Fruit fly (Drosophila melanogaster): ENCODE results near the gene CG11927.
A peak's percentile ranks its signal among the peaks of the same experiment; 100 is the strongest.

The CG11927 gene

dm6 chr2L:4891914-4892469 lies 44.4 kb downstream of the CG11927 start, which contains the start of gene CG3036 (continued):
- TF ChIP-seq dysf (GFP tag; IDR thresholded peaks at IDR 0.05), result no peak
- peak; percentile 77 for TF ChIP-seq CG8924 (tag; optimal IDR thresholded peaks at IDR 0.05)
- TF ChIP-seq CG10654 (GFP tag; optimal IDR thresholded peaks at IDR 0.05), result no peak
- TF ChIP-seq CG18262 (tag; optimal IDR thresholded peaks at IDR 0.05), result peak; percentile 4
- peak; percentile 35 for TF ChIP-seq CG2678 (tag; optimal IDR thresholded peaks at IDR 0.05)
- peak; percentile 57; the same call in 1 of the 2 replicates for TF ChIP-seq Atf6 (GFP tag; IDR thresholded peaks at IDR 0.05)
- TF ChIP-seq CG10959 (GFP tag; IDR thresholded peaks at IDR 0.05), result no peak
- TF ChIP-seq schlank (tag; optimal IDR thresholded peaks at IDR 0.05), result no peak
- no peak for TF ChIP-seq tgo (GFP tag; IDR thresholded peaks at IDR 0.05)
- TF ChIP-seq CG42726 (GFP tag; IDR thresholded peaks at IDR 0.05; ENCODE audit: partially characterized antibody), result peak; percentile 72
- TF ChIP-seq CG12104 (GFP tag; optimal IDR thresholded peaks at IDR 0.05), result no peak
- TF ChIP-seq CG18476 (GFP tag; optimal IDR thresholded peaks at IDR 0.05), result no peak
- TF ChIP-seq gro (GFP tag; optimal IDR thresholded peaks at IDR 0.05), result peak; percentile 68
- TF ChIP-seq CkIIα-i1 (GFP tag; IDR thresholded peaks at IDR 0.05), result no peak
- peak; percentile 3 for TF ChIP-seq CG15696 (tag; optimal IDR thresholded peaks at IDR 0.05)
- peak; percentile 31 for TF ChIP-seq CG1603 (tag; optimal IDR thresholded peaks at IDR 0.05)
- no peak for TF ChIP-seq fd3F (GFP tag; optimal IDR thresholded peaks at IDR 0.05)
- no peak for TF ChIP-seq E2f1 (GFP tag; IDR thresholded peaks at IDR 0.05)
- TF ChIP-seq CG17568 (GFP tag; optimal IDR thresholded peaks at IDR 0.05), result peak; percentile 38
- no peak for TF ChIP-seq MBD-R2 (GFP tag; IDR thresholded peaks at IDR 0.05)
- TF ChIP-seq Oli (tag; optimal IDR thresholded peaks at IDR 0.05), result no peak
- TF ChIP-seq sd (tag; optimal IDR thresholded peaks at IDR 0.05), result peak; percentile 62
- peak; percentile 6 for TF ChIP-seq Blimp-1 (GFP tag; optimal IDR thresholded peaks at IDR 0.05)
- TF ChIP-seq CG1024 (GFP tag; IDR thresholded peaks at IDR 0.05), result no peak
- TF ChIP-seq CG13424 (tag; optimal IDR thresholded peaks at IDR 0.05), result no peak
- no peak for TF ChIP-seq Chrac-16 (GFP tag; optimal IDR thresholded peaks at IDR 0.05)
- TF ChIP-seq CG30403 (GFP tag; optimal IDR thresholded peaks at IDR 0.05), result no peak
- TF ChIP-seq Taf1 (GFP tag; IDR thresholded peaks at IDR 0.05), result no peak
- TF ChIP-seq CG8765 (GFP tag; IDR thresholded peaks at IDR 0.05), result peak; percentile 49; the same call in 1 of the 2 replicates
- no peak for TF ChIP-seq CG3726 (GFP tag; IDR thresholded peaks at IDR 0.05)
- peak; percentile 9 for TF ChIP-seq YL-1 (GFP tag; optimal IDR thresholded peaks at IDR 0.05)
- peak; percentile 15 for TF ChIP-seq CG2875 (GFP tag; optimal IDR thresholded peaks at IDR 0.05)
- TF ChIP-seq CG7987 (GFP tag; optimal IDR thresholded peaks at IDR 0.05), result no peak
- TF ChIP-seq CG6689 (GFP tag; IDR thresholded peaks at IDR 0.05), result no peak
- TF ChIP-seq gfzf (GFP tag; optimal IDR thresholded peaks at IDR 0.05), result no peak
- TF ChIP-seq Ptx1 (GFP tag; IDR thresholded peaks at IDR 0.05), result no peak
- TF ChIP-seq CG34224 (GFP tag; IDR thresholded peaks at IDR 0.05; ENCODE audit: partially characterized antibody), result peak; percentile 57; the same call in 2 of the 3 replicates
- TF ChIP-seq CG15073 (GFP tag; optimal IDR thresholded peaks at IDR 0.05), result no peak
- no peak for TF ChIP-seq gsb (GFP tag; IDR thresholded peaks at IDR 0.05)
- TF ChIP-seq Tbp (GFP tag; optimal IDR thresholded peaks at IDR 0.05), result peak; percentile 48
- TF ChIP-seq HLH3B (GFP tag; IDR thresholded peaks at IDR 0.05), result peak; percentile 32; the same call in 1 of the 2 replicates
- TF ChIP-seq CG10431 (GFP tag; optimal IDR thresholded peaks at IDR 0.05), result no peak
- TF ChIP-seq Bteb2 (GFP tag; optimal IDR thresholded peaks at IDR 0.05), result no peak
- no peak for TF ChIP-seq Optix (GFP tag; IDR thresholded peaks at IDR 0.05)
- no peak for TF ChIP-seq CG16863 (GFP tag; optimal IDR thresholded peaks at IDR 0.05)
- TF ChIP-seq Med (GFP tag), result peak; percentile 90
- peak; percentile 35 for TF ChIP-seq Hmr (GFP tag; optimal IDR thresholded peaks at IDR 0.05)
- no peak for TF ChIP-seq CG13123 (GFP tag; optimal IDR thresholded peaks at IDR 0.05)
- peak; percentile 62 for TF ChIP-seq sna (GFP tag; IDR thresholded peaks at IDR 0.05; ENCODE audit: partially characterized antibody)
- peak; percentile 27 for TF ChIP-seq chn (GFP tag; optimal IDR thresholded peaks at IDR 0.05)
- no peak for TF ChIP-seq Dref (GFP tag; IDR thresholded peaks at IDR 0.05)
